Fruit fly (Drosophila melanogaster): ENCODE data around the gene Pfdn1.

Gene Pfdn1

DNA sequence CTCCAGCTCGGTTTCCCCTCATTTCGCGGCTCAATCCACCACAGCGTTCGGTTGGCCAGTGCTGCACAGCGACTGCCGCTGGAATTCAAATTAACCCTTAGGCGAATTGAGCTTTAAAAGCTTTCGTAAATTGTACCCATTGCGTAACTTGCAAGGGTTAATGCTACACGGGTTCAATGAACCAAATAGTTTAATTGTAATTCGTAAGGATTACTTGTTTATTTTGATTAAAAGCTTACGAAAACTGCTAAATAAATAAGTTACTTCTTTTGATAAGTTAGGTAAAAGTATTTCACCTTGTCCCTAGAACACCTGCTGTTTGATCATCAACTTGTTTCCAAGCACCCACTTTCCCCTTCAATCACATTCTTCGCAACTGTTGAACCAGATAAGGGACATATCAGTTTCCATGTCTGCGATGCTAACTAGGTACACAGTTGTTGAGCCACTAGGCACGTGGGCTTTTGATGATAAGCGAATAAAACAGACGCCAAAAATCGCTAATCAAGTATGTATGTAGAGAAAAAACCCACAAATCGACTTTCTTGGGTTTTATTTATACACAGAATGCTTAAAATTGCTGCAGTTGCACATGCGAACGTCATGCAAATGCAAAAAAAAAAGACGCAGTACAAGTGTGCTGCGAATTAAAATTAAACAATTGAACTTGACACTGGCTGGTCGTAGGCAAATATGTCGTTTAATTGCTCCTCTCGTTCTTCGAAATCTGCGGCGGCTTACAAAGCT is 22.7 kb upstream of the Pfdn1 start, which contains the start of gene Pfas (continued):
- TF ChIP-seq Fer1 (GFP tag; optimal IDR thresholded peaks at IDR 0.05) = peak; percentile 72
- peak in 1 of 2 experiments; percentile 7 for TF ChIP-seq chif (GFP tag; optimal IDR thresholded peaks at IDR 0.05)
- TF ChIP-seq Dek (tag; optimal IDR thresholded peaks at IDR 0.05) = peak; percentile 73
- TF ChIP-seq CG10979 (tag; optimal IDR thresholded peaks at IDR 0.05) = peak; percentile 22
- no peak for TF ChIP-seq CG14441 (GFP tag; IDR thresholded peaks at IDR 0.05)
- TF ChIP-seq HLH3B (GFP tag; IDR thresholded peaks at IDR 0.05) = no peak
- TF ChIP-seq CG6791 (GFP tag; IDR thresholded peaks at IDR 0.05; ENCODE audit: partially characterized antibody) = no peak
- 0 out of 3 replicates have a peak, but pooled peaks have one; percentile 5 for TF ChIP-seq Dbx (GFP tag; IDR thresholded peaks at IDR 0.05)
- no peak for TF ChIP-seq CG6254 (GFP tag; optimal IDR thresholded peaks at IDR 0.05)
- TF ChIP-seq Max (GFP tag; optimal IDR thresholded peaks at IDR 0.05) = peak; percentile 33
- TF ChIP-seq slbo (GFP tag; IDR thresholded peaks at IDR 0.05) = peak; percentile 65
- TF ChIP-seq NC2α (GFP tag; optimal IDR thresholded peaks at IDR 0.05) = no peak
- TF ChIP-seq tio (GFP tag; optimal IDR thresholded peaks at IDR 0.05) = no peak
- no peak; the same call in 2 of the 3 replicates for TF ChIP-seq CG17361 (GFP tag; IDR thresholded peaks at IDR 0.05)
- TF ChIP-seq gsb (GFP tag; IDR thresholded peaks at IDR 0.05) = no peak
- peak; percentile 47 for TF ChIP-seq scrt (GFP tag; optimal IDR thresholded peaks at IDR 0.05)
- peak; percentile 23 for TF ChIP-seq Hand (GFP tag; optimal IDR thresholded peaks at IDR 0.05)
- TF ChIP-seq hb (GFP tag; IDR thresholded peaks at IDR 0.05; ENCODE audit: partially characterized antibody) = no peak
- TF ChIP-seq Doc3 (GFP tag; IDR thresholded peaks at IDR 0.05; ENCODE audit: partially characterized antibody) = no peak
- 0 out of 2 replicates have a peak, but pooled peaks have one; percentile 22 for TF ChIP-seq bbx (GFP tag; IDR thresholded peaks at IDR 0.05; ENCODE audit: partially characterized antibody)
- TF ChIP-seq CG13424 (tag; optimal IDR thresholded peaks at IDR 0.05) = peak; percentile 39
- no peak for TF ChIP-seq CG18764 (GFP tag; optimal IDR thresholded peaks at IDR 0.05)
- no peak for TF ChIP-seq D19A (tag; optimal IDR thresholded peaks at IDR 0.05)
- TF ChIP-seq fd96Cb (tag; optimal IDR thresholded peaks at IDR 0.05) = no peak
- TF ChIP-seq Spps (tag; optimal IDR thresholded peaks at IDR 0.05) = no peak
- TF ChIP-seq Myb (GFP tag; optimal IDR thresholded peaks at IDR 0.05) = peak; percentile 95
- TF ChIP-seq CG18011 (GFP tag; optimal IDR thresholded peaks at IDR 0.05) = peak; percentile 56
- no peak for TF ChIP-seq ssp (GFP tag; IDR thresholded peaks at IDR 0.05)
- peak; percentile 96 for TF ChIP-seq Med (GFP tag)
- no peak for TF ChIP-seq CG7745 (tag; optimal IDR thresholded peaks at IDR 0.05)
- no peak for TF ChIP-seq trem (tag; optimal IDR thresholded peaks at IDR 0.05)
- peak; percentile 28 for TF ChIP-seq Bteb2 (GFP tag; optimal IDR thresholded peaks at IDR 0.05)
- no peak for TF ChIP-seq CG10321 (GFP tag; IDR thresholded peaks at IDR 0.05)
- TF ChIP-seq CG17186 (GFP tag; optimal IDR thresholded peaks at IDR 0.05) = no peak
- TF ChIP-seq CG1602 (GFP tag; optimal IDR thresholded peaks at IDR 0.05) = no peak
- peak; percentile 63 for TF ChIP-seq NfI (GFP tag; optimal IDR thresholded peaks at IDR 0.05)
- no peak for TF ChIP-seq CG4707 (GFP tag; optimal IDR thresholded peaks at IDR 0.05)
- no peak for TF ChIP-seq klu (GFP tag; IDR thresholded peaks at IDR 0.05)
- TF ChIP-seq Atf6 (GFP tag; IDR thresholded peaks at IDR 0.05) = peak; percentile 61
- peak; percentile 43; the same call in 1 of the 3 replicates for TF ChIP-seq ken (GFP tag; IDR thresholded peaks at IDR 0.05)
- no peak for TF ChIP-seq jigr1 (GFP tag; IDR thresholded peaks at IDR 0.05)
- no peak for TF ChIP-seq Vsx1 (GFP tag; optimal IDR thresholded peaks at IDR 0.05)
- TF ChIP-seq croc (GFP tag; conservative IDR thresholded peaks at IDR 0.05) = no peak
- TF ChIP-seq crp (GFP tag; optimal IDR thresholded peaks at IDR 0.05) = peak in 1 of 2 experiments; percentile 19
- peak; percentile 54 for TF ChIP-seq CG10959 (GFP tag; IDR thresholded peaks at IDR 0.05)
- TF ChIP-seq lab (GFP tag; optimal IDR thresholded peaks at IDR 0.05) = peak; percentile 83
- no peak for TF ChIP-seq hbn (GFP tag; IDR thresholded peaks at IDR 0.05; ENCODE audit: partially characterized antibody)
- peak; percentile 27 for TF ChIP-seq HHEX (GFP tag; optimal IDR thresholded peaks at IDR 0.05)

All from whole organism, embryonic.